Worm (Caenorhabditis elegans) whole organism, L3 larva: ENCODE measurements around the gene K06H7.1.

Experiments used
- R02D3.7 ChIP-seq: fragments of 150-350 bp; optimal IDR thresholded peaks from 2 replicates; lab custom pipeline; 2014; ENCODE audit warnings: missing biosample characterization, missing genetic modification characterization
- ZK546.5 ChIP-seq: sonication (generic microtip); optimal IDR thresholded peaks from 2 replicates; lab custom pipeline; 2017; ENCODE audit warnings: missing biosample characterization, missing genetic modification characterization
- aly-2 ChIP-seq: fragments of 150-350 bp; optimal IDR thresholded peaks from 2 replicates; lab custom pipeline; 2014; ENCODE audit warnings: missing biosample characterization, missing genetic modification characterization
- ama-1 ChIP-seq: fragments of 150-350 bp; optimal IDR thresholded peaks from 2 replicates; lab custom pipeline; 2018
- ceh-28 ChIP-seq: fragments of 150-350 bp; optimal IDR thresholded peaks from 2 replicates; lab custom pipeline; 2014; ENCODE audit warnings: missing biosample characterization, missing genetic modification reagents, missing genetic modification characterization
- daf-12 ChIP-seq: fragments of 150-350 bp; optimal IDR thresholded peaks from 2 replicates; lab custom pipeline; 2014; ENCODE audit warnings: missing biosample characterization, missing genetic modification reagents, missing genetic modification characterization
- egl-27 ChIP-seq: sonication (generic microtip); optimal IDR thresholded peaks from 4 replicates; lab custom pipeline; 2017; ENCODE audit warnings: missing biosample characterization, missing genetic modification reagents, missing genetic modification characterization
- egl-5 ChIP-seq: fragments of 150-350 bp; optimal IDR thresholded peaks from 2 replicates; lab custom pipeline; 2017; ENCODE audit warnings: missing biosample characterization, missing genetic modification reagents, missing genetic modification characterization, inconsistent platforms
- elt-1 ChIP-seq: fragments of 150-350 bp; optimal IDR thresholded peaks from 2 replicates; lab custom pipeline; 2014; ENCODE audit warnings: missing biosample characterization, missing genetic modification characterization
- elt-2 ChIP-seq: sonication (generic microtip); optimal IDR thresholded peaks from 2 replicates; lab custom pipeline; 2016; ENCODE audit warnings: missing genetic modification reagents, mild to moderate bottlenecking, missing genetic modification characterization, missing compliant biosample characterization
- elt-3 ChIP-seq, 3 experiments: fragments of 150-350 bp in 1 of 3; sonication (generic microtip) in 2 of 3; optimal IDR thresholded peaks; 2 replicates in 2 of 3; 4 replicates in 1 of 3; lab custom pipeline; 2014 to 2017; ENCODE audit warnings: missing biosample characterization in 3 of 3, missing genetic modification characterization in 3 of 3
- fkh-10 ChIP-seq: sonication (generic microtip); optimal IDR thresholded peaks from 2 replicates; lab custom pipeline; 2017; ENCODE audit warnings: missing biosample characterization, missing genetic modification reagents, missing genetic modification characterization
- fkh-2 ChIP-seq: fragments of 150-350 bp; optimal IDR thresholded peaks from 2 replicates; lab custom pipeline; 2014; ENCODE audit warnings: missing biosample characterization, missing genetic modification reagents, missing genetic modification characterization
- fos-1 ChIP-seq: fragments of 150-350 bp; optimal IDR thresholded peaks from 2 replicates; lab custom pipeline; 2014; ENCODE audit warnings: missing biosample characterization, missing genetic modification characterization
- hmg-11 ChIP-seq: sonication (generic microtip); optimal IDR thresholded peaks from 2 replicates; lab custom pipeline; 2016; ENCODE audit warnings: missing genetic modification characterization, missing compliant biosample characterization
- jun-1 ChIP-seq: fragments of 150-350 bp; optimal IDR thresholded peaks from 2 replicates; lab custom pipeline; 2014; ENCODE audit warnings: missing biosample characterization, missing genetic modification reagents, missing genetic modification characterization
- mdl-1 ChIP-seq: fragments of 150-350 bp; optimal IDR thresholded peaks from 2 replicates; lab custom pipeline; 2014; ENCODE audit warnings: missing biosample characterization, missing genetic modification characterization
- nfya-1 ChIP-seq: sonication (generic microtip); optimal IDR thresholded peaks from 2 replicates; lab custom pipeline; 2017; ENCODE audit warnings: missing genetic modification characterization, mild to moderate bottlenecking, missing compliant biosample characterization, antibody characterized with exemption, moderate library complexity; ENCODE audit not compliant: insufficient read depth
- nhr-11 ChIP-seq: fragments of 150-350 bp; optimal IDR thresholded peaks from 2 replicates; lab custom pipeline; 2014; ENCODE audit warnings: missing biosample characterization, missing genetic modification characterization
- nhr-23 ChIP-seq: fragments of 150-350 bp; optimal IDR thresholded peaks from 2 replicates; lab custom pipeline; 2014; ENCODE audit warnings: missing biosample characterization, missing genetic modification reagents, missing genetic modification characterization
- nhr-237 ChIP-seq: fragments of 150-350 bp; optimal IDR thresholded peaks from 2 replicates; lab custom pipeline; 2014; ENCODE audit warnings: missing biosample characterization, missing genetic modification characterization
- nhr-25 ChIP-seq: sonication (generic microtip); optimal IDR thresholded peaks from 2 replicates; lab custom pipeline; 2017; ENCODE audit warnings: missing biosample characterization, missing genetic modification characterization
- nhr-28 ChIP-seq: fragments of 150-350 bp; optimal IDR thresholded peaks from 2 replicates; lab custom pipeline; 2014; ENCODE audit warnings: missing biosample characterization, missing genetic modification characterization
- nhr-43 ChIP-seq: sonication (generic microtip); optimal IDR thresholded peaks from 2 replicates; lab custom pipeline; 2016; ENCODE audit warnings: mild to moderate bottlenecking, missing genetic modification characterization, missing compliant biosample characterization; ENCODE audit not compliant: poor library complexity, severe bottlenecking
- nhr-67 ChIP-seq: fragments of 150-350 bp; optimal IDR thresholded peaks from 2 replicates; lab custom pipeline; 2014; ENCODE audit warnings: missing biosample characterization, missing genetic modification characterization
- nhr-76 ChIP-seq: fragments of 150-350 bp; sonication (generic microtip); optimal IDR thresholded peaks from 5 replicates; lab custom pipeline; 2014; ENCODE audit warnings: missing biosample characterization, missing genetic modification characterization
- nhr-77 ChIP-seq: fragments of 150-350 bp; optimal IDR thresholded peaks from 2 replicates; lab custom pipeline; 2014; ENCODE audit warnings: missing biosample characterization, missing genetic modification characterization
- pqm-1 ChIP-seq: fragments of 150-350 bp; optimal IDR thresholded peaks from 2 replicates; lab custom pipeline; 2017; ENCODE audit warnings: missing biosample characterization, missing genetic modification characterization, inconsistent platforms
- skn-1 ChIP-seq: fragments of 150-350 bp; optimal IDR thresholded peaks from 2 replicates; lab custom pipeline; 2014; ENCODE audit warnings: missing biosample characterization, missing genetic modification characterization
- unc-39 ChIP-seq: sonication (generic microtip); optimal IDR thresholded peaks from 4 replicates; lab custom pipeline; 2017; ENCODE audit warnings: missing biosample characterization, missing genetic modification characterization
- unc-62 ChIP-seq: fragments of 150-350 bp; sonication (generic microtip); optimal IDR thresholded peaks from 4 replicates; lab custom pipeline; 2014; ENCODE audit warnings: missing biosample characterization, missing genetic modification reagents, missing genetic modification characterization
- ztf-11 ChIP-seq: fragments of 150-350 bp; optimal IDR thresholded peaks from 2 replicates; lab custom pipeline; 2014; ENCODE audit warnings: missing biosample characterization, missing genetic modification characterization
- ztf-4 ChIP-seq: fragments of 150-350 bp; optimal IDR thresholded peaks from 2 replicates; lab custom pipeline; 2014; ENCODE audit warnings: missing biosample characterization, missing genetic modification characterization

The K06H7.1 gene

DNA sequence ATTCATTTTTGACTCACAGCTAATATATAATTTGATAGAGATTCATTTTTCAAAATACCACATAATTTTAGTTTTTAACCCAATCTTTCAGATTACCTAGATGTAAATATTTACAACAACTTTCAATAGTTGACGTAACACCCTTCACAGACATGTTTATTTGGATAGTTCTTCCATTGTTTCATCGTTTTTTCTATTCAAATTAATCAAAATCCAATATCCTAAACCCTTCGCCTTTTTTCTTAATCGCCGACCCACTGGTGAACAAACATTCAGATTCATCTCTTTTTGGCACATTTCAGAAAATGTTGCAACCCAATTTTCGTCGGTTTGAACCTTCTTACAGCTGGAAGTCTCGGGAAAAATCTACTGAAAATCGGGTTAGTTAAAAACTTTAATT lies at the start of gene K06H7.1:
Gene K06H7.1 (plus strand): TSS at position 301 of the 400 bp plus-strand sequence.
- no peak for TF ChIP-seq nhr-11 (tag; lab: Kevin White, UChicago)
- TF ChIP-seq nhr-76 (tag; lab: Kevin White, UChicago) = no peak
- TF ChIP-seq nhr-67 (tag; lab: Kevin White, UChicago) = no peak

DNA sequence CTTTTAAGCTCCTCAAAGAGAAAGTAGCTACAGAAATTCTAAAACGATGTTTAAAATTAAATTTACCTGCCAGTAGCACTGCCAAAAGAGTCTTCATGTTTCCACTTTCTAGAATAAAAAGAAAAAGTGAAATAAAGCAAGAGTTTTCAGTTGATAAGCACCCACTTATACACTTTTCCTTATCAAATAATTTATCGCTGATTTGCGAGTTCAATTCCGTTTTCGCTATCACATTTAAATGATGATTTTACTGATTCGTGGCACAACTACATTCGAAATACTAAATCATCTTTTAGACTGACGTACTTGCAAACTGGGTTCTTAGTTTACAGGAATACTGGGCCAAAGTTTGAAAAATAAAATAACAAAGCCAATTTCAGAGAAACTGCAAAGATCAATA lies 48.2 kb upstream of the K06H7.1 start, which contains the start of gene K12H4.7:
Gene K12H4.7 (minus strand): TSS at position 138 of the 400 bp plus-strand sequence.
- TF ChIP-seq nhr-11 (tag; lab: Kevin White, UChicago) = no peak
- no peak for TF ChIP-seq elt-1
- no peak for TF ChIP-seq hmg-11
- peak; percentile 62 for TF ChIP-seq pqm-1 (tag; lab: Kevin White, UChicago)
- TF ChIP-seq nhr-28 = no peak
- no peak for TF ChIP-seq fos-1 (tag; lab: Kevin White, UChicago)
- TF ChIP-seq nhr-237 = no peak
- TF ChIP-seq ceh-28 (tag; lab: Kevin White, UChicago) = no peak
- TF ChIP-seq elt-3 (tag; optimal IDR thresholded peaks at IDR 0.05; lab: Kevin White, UChicago) = no peak
- no peak for TF ChIP-seq egl-27
- peak; percentile 91 for TF ChIP-seq elt-2 (tag; lab: Kevin White, UChicago)
- TF ChIP-seq mdl-1 (tag; lab: Kevin White, UChicago) = no peak
- no peak for TF ChIP-seq nhr-23 (tag; lab: Kevin White, UChicago)
- TF ChIP-seq jun-1 (tag; lab: Kevin White, UChicago) = no peak
- TF ChIP-seq unc-39 (tag; lab: Kevin White, UChicago) = no peak
- no peak for TF ChIP-seq fkh-10 (GFP tag; lab: Kevin White, UChicago)
- TF ChIP-seq nhr-77 (tag; lab: Kevin White, UChicago) = no peak
- TF ChIP-seq nhr-25 = no peak
- TF ChIP-seq daf-12 (tag; lab: Kevin White, UChicago) = no peak
- peak; percentile 67 for TF ChIP-seq skn-1 (tag; lab: Kevin White, UChicago)
- TF ChIP-seq nhr-43 (tag; lab: Kevin White, UChicago) = no peak
- TF ChIP-seq ztf-4 (tag; lab: Kevin White, UChicago) = no peak
- no peak for TF ChIP-seq R02D3.7 (tag; lab: Kevin White, UChicago)

DNA sequence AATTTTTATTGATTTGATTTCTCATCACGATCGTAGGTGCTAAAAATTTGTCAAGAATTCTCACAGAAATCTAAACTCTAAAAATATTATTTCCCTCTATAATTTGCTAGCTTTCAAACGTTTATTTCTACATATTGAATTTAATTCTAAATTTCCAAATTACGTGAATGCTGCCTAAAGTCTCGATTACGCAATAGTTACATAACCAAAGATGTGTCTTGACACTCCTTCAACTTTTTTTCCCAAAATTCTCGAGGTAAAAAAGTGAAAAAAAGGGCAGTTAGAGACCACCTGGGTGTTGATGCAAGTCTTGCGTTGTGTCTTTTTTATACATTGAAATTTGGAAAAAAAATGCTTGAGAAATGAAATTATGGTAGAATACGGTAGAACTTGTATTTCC lies 47.3 kb upstream of the K06H7.1 start:
- no peak for TF ChIP-seq nhr-11 (tag; lab: Kevin White, UChicago)
- no peak for TF ChIP-seq ztf-11 (tag; lab: Kevin White, UChicago)
- TF ChIP-seq unc-62 = no peak
- TF ChIP-seq mdl-1 (tag; lab: Kevin White, UChicago) = no peak
- TF ChIP-seq ceh-28 (tag; lab: Kevin White, UChicago) = no peak

DNA sequence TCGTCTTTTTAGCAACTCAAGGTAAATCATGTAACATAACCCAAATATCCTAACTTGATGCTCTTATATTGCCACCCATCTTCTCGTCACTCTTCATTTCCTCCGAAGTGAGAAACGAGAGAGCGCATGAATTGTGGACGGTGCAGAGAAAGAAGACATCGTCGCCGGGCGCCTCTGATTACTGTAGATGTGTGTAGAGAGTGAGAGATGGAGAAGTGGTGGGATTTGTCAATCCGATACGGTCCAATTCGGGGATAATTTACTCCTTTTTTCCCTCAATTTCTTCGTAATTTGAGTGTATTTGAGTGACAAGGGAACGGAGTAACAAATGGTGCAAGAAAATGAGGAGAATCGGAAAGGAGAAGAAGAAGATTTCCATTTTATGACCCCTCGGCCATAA lies 38.0 kb upstream of the K06H7.1 start:
- TF ChIP-seq aly-2 = no peak

DNA sequence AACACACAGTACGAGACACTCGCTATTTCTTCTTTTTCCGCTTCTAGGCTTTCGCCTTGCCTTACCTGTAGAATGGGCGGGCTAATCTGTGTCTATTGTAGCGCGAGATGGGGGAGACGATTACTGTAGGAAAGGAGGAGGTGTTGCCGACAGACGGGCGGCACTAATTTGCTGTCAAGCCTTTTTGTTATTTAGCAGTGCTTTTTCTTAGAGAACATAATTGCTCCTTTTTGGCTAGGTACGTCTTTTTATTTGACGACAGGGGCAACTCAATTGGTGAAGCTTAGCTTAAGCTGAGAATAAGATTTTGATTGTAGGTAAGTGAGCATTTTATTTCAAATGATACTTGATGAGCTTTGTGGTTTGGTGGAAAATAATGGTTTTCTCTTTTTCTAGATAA lies 35.5 kb upstream of the K06H7.1 start:
- TF ChIP-seq fos-1 (tag; lab: Kevin White, UChicago) (no peak), daf-12 (tag; lab: Kevin White, UChicago) (no peak), egl-5 (tag; lab: Kevin White, UChicago) (no peak), jun-1 (tag; lab: Kevin White, UChicago) (no peak), fkh-10 (GFP tag; lab: Kevin White, UChicago) (no peak), nhr-11 (tag; lab: Kevin White, UChicago) (no peak), nfya-1 (no peak)

DNA sequence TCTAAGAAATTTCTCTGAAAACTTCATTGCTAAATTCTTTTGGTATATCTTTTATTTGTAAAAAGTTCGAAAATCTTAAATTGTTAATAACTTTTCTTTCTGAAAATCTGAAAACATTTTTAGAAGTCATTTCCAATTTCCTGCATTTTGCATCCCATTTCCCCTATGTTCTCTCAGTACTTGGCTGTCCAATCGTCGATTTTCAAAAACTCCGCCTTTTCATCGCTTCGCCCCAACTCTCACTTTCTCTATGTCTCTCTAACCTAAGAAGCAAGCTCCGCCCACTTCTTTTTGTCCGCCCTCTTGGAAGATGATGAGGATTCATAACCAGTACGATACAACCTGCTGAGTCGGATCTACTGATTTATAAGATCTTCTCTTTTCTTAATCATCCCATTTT lies 34.0 kb upstream of the K06H7.1 start:
- TF ChIP-seq nfya-1 (peak; percentile 94), ZK546.5 (tag; lab: Kevin White, UChicago) (no peak)

DNA sequence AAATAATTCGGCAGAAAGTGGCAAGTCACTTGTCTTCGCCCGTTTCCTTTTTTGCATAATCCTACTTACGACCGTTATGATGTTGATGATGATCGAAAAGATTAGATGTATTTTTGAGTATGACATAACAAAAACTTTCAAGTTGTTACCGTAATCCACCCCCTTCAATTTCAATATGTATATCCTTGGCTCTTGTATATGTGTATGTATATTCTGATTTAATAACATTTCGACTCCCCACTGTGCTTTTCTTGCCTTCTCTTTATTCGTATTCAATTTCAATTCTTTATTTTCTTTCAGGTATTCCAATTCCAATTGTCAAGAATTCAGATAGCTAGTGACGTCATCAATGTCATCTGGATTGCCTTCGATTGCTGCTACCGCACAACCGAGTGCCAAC lies 32.1 kb upstream of the K06H7.1 start, which contains the start of gene pros-1:
Gene pros-1 (plus strand): TSS at position 301 of the 400 bp plus-strand sequence.
- TF ChIP-seq ZK546.5 (tag; lab: Kevin White, UChicago) = no peak
- TF ChIP-seq ztf-4 (tag; lab: Kevin White, UChicago) = no peak
- no peak for TF ChIP-seq fkh-2 (tag; lab: Kevin White, UChicago)
- TF ChIP-seq ama-1 (lab: Kevin White, UChicago) = no peak
